Fruit fly (Drosophila melanogaster): ENCODE data around the gene Argk2.

Argk2 gene

DNA sequence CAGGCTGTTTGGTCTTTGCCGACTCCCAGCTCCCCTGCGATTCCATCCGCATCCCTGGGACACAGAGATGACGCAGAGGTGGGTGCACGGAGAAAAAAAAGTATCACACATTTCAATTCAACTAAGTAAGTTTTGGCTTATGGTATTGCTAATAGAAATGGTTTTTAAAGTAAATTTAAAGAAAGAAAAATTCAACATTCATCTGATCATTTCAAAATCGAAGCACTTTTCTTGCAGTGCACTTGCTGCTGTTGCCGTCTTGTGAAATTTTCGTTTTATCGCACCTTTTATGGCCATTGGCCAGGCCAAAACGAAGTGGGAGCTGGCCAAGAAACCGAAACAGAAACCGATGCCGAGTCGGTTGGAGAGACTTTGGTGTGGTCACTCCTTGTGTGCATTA, 1.9 kb upstream of the Argk2 start (continued):
- no peak for TF ChIP-seq Hmx (GFP tag; optimal IDR thresholded peaks at IDR 0.05)
- no peak for TF ChIP-seq CG6791 (GFP tag; IDR thresholded peaks at IDR 0.05; ENCODE audit: partially characterized antibody)
- no peak for TF ChIP-seq hth (optimal IDR thresholded peaks at IDR 0.05)
- TF ChIP-seq CG17612 (GFP tag; IDR thresholded peaks at IDR 0.05): no peak
- TF ChIP-seq CG1602 (GFP tag; optimal IDR thresholded peaks at IDR 0.05): peak; percentile 46
- no peak for TF ChIP-seq salm (tag; optimal IDR thresholded peaks at IDR 0.05)

DNA sequence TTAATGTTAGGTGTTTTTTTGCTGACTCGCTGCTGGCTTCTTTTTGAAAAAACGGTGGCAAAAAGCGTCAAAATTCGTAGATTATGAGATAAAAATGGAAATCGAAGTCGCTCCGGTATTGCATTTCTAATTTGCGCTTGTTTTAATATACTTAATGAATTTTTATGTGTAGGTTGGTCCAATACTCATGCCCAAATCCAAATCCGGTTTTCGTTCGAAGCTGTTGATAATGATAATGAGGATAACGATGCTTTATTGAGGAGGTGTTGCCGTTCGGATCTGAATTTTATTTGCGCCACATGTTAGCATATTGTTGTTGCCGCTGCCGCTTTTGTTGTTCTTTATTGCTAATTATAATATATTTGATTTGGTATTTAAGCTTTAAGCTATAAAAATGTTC, 965 bp upstream of the Argk2 start:
- TF ChIP-seq Blimp-1 (GFP tag; optimal IDR thresholded peaks at IDR 0.05) (no peak), sc (optimal IDR thresholded peaks at IDR 0.05) (no peak), sc (GFP tag; optimal IDR thresholded peaks at IDR 0.05) (no peak), sd (tag; optimal IDR thresholded peaks at IDR 0.05) (peak; percentile 32), sens (GFP tag) (peak; percentile 1), Sry-δ (GFP tag; optimal IDR thresholded peaks at IDR 0.05) (no peak), CG31365 (tag; optimal IDR thresholded peaks at IDR 0.05) (no peak), CG31388 (GFP tag; optimal IDR thresholded peaks at IDR 0.05) (no peak), gcm2 (GFP tag; optimal IDR thresholded peaks at IDR 0.05) (no peak), chinmo (GFP tag; IDR thresholded peaks at IDR 0.05; ENCODE audit: partially characterized antibody) (peak; percentile 82; the same call in 2 of the 4 replicates), abd-A (tag; optimal IDR thresholded peaks at IDR 0.05) (peak; percentile 91), kni (GFP tag; optimal IDR thresholded peaks at IDR 0.05) (no peak), CG13894 (tag; optimal IDR thresholded peaks at IDR 0.05) (peak; percentile 20), Lpt (GFP tag; optimal IDR thresholded peaks at IDR 0.05) (no peak), CG4854 (GFP tag; optimal IDR thresholded peaks at IDR 0.05) (no peak), Spps (tag; optimal IDR thresholded peaks at IDR 0.05) (no peak), CG10267 (tag; optimal IDR thresholded peaks at IDR 0.05) (no peak), tio (GFP tag; optimal IDR thresholded peaks at IDR 0.05) (no peak), CG6813 (GFP tag; optimal IDR thresholded peaks at IDR 0.05) (no peak), Drgx (GFP tag; IDR thresholded peaks at IDR 0.05) (no peak), Awh (GFP tag; IDR thresholded peaks at IDR 0.05) (peak; percentile 34; the same call in 1 of the 2 replicates)

DNA sequence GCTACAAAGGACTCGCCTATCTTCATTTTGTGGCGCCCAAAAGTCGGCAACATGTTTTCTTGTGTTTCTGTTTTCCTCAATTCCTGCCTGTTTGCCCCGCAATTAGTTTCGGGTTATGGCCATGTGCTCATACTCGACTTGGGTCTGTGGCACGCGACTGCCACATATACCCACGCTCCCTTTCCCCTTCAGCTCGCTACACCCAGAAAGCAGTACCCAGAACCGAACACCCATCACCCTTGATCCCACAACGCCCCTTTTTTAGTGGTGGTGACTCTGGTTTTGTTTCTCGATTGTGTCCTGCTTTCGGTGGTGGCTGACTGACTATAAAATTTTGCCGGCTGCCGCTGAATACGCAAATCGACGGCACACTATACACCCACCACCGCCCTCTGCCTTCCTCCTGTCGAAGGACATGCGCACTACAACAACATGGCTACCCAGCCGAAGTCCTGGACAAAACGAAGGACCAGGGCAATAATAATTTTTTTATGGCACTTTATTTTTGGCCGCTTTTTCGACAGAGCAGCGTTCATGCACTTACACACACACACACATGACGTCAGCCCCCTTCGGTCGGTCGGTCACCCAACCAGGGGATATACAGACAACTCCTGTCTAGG, 3.3 kb downstream of the Argk2 start:
- TF ChIP-seq Drgx (GFP tag; IDR thresholded peaks at IDR 0.05): no peak
- peak; percentile 88 for TF ChIP-seq Hey (tag; optimal IDR thresholded peaks at IDR 0.05)
- no peak for TF ChIP-seq lov (optimal IDR thresholded peaks at IDR 0.05)
- no peak for TF ChIP-seq lov (GFP tag; IDR thresholded peaks at IDR 0.05)
- TF ChIP-seq CG1792 (GFP tag; optimal IDR thresholded peaks at IDR 0.05): no peak
- TF ChIP-seq her (GFP tag; optimal IDR thresholded peaks at IDR 0.05): no peak
- no peak for TF ChIP-seq fu2 (GFP tag; optimal IDR thresholded peaks at IDR 0.05)
- TF ChIP-seq MTF-1 (GFP tag; optimal IDR thresholded peaks at IDR 0.05; ENCODE audit: borderline replicate concordance): no peak
- no peak for TF ChIP-seq kay (GFP tag; optimal IDR thresholded peaks at IDR 0.05)
- TF ChIP-seq Hr39 (optimal IDR thresholded peaks at IDR 0.05): no peak
- no peak for TF ChIP-seq en (GFP tag; optimal IDR thresholded peaks at IDR 0.05)
- TF ChIP-seq ssp (GFP tag; IDR thresholded peaks at IDR 0.05): no peak
- TF ChIP-seq abd-A (tag; optimal IDR thresholded peaks at IDR 0.05): peak; percentile 92
- no peak for TF ChIP-seq org-1 (GFP tag; optimal IDR thresholded peaks at IDR 0.05)
- no peak for TF ChIP-seq CG11247 (GFP tag; IDR thresholded peaks at IDR 0.05)
- TF ChIP-seq CG3838 (GFP tag; optimal IDR thresholded peaks at IDR 0.05): no peak
- TF ChIP-seq jing (GFP tag; optimal IDR thresholded peaks at IDR 0.05): no peak
- TF ChIP-seq B-H2 (GFP tag; optimal IDR thresholded peaks at IDR 0.05): no peak
- TF ChIP-seq Sox100B (GFP tag; optimal IDR thresholded peaks at IDR 0.05): no peak
- no peak for TF ChIP-seq Side (GFP tag; optimal IDR thresholded peaks at IDR 0.05)
- TF ChIP-seq Lim3 (GFP tag; IDR thresholded peaks at IDR 0.05): no peak
- peak; percentile 19 for TF ChIP-seq CG13894 (tag; optimal IDR thresholded peaks at IDR 0.05)
- no peak for TF ChIP-seq Taf1 (GFP tag; IDR thresholded peaks at IDR 0.05)
- TF ChIP-seq seq (GFP tag; IDR thresholded peaks at IDR 0.05): peak; percentile 43; the same call in 1 of the 2 replicates
- TF ChIP-seq Fer2 (tag; optimal IDR thresholded peaks at IDR 0.05): no peak
- TF ChIP-seq Mes4 (GFP tag; optimal IDR thresholded peaks at IDR 0.05): no peak
- TF ChIP-seq scrt (GFP tag; optimal IDR thresholded peaks at IDR 0.05): peak; percentile 20
